Fruit fly (Drosophila melanogaster): ENCODE results near the gene CG8136.

DNA sequence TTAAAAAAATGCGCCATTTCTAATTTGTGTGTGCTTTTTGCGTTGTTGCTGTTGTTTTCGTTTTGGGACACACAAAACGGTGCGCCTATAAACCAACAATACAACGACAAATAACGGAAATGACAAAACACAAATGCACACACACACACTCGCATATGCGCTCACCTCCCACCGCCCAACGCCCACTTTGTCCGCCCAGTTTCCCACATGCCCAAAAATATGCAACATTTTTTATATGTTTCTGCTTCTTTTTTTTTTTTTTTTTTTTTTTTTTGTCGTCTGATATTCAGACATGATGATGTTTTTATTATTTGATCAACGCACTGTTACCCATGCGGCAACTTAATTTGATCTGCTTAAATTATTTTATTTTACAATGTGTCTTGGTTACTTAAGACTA, 14.0 kb upstream of the CG8136 start:
- TF ChIP-seq CG32121 (GFP tag; IDR thresholded peaks at IDR 0.05) (no peak), D1 (tag; optimal IDR thresholded peaks at IDR 0.05) (no peak), CG15710 (tag; optimal IDR thresholded peaks at IDR 0.05) (no peak), EcR (GFP tag; optimal IDR thresholded peaks at IDR 0.05) (no peak)

All from whole organism, pupa.